Fruit fly (Drosophila melanogaster): Measurements from ENCODE around the gene Syn1.

- TF ChIP-seq CG3919 (GFP tag; optimal IDR thresholded peaks at IDR 0.05), result no peak
- TF ChIP-seq CG34406 (GFP tag; optimal IDR thresholded peaks at IDR 0.05), result no peak
- TF ChIP-seq CG10631 (GFP tag; optimal IDR thresholded peaks at IDR 0.05), result no peak
- TF ChIP-seq Gug (GFP tag; IDR thresholded peaks at IDR 0.05), result no peak
- TF ChIP-seq Ets21C (GFP tag; optimal IDR thresholded peaks at IDR 0.05), result no peak
- no peak for TF ChIP-seq Lpt (GFP tag; optimal IDR thresholded peaks at IDR 0.05)
- no peak for TF ChIP-seq topi (GFP tag; optimal IDR thresholded peaks at IDR 0.05)
- no peak for TF ChIP-seq CG16779 (tag; optimal IDR thresholded peaks at IDR 0.05)
- TF ChIP-seq spab (GFP tag; optimal IDR thresholded peaks at IDR 0.05), result no peak
- TF ChIP-seq CG11902 (GFP tag; optimal IDR thresholded peaks at IDR 0.05), result no peak
- TF ChIP-seq CG6808 (GFP tag; optimal IDR thresholded peaks at IDR 0.05), result no peak
- no peak for TF ChIP-seq net (GFP tag; optimal IDR thresholded peaks at IDR 0.05)
Observed at dm6 chr3L:21730354-21730753, 40.0 kb downstream of the Syn1 start, which contains the start of gene CG14570.

All from whole organism, prepupa.